Fruit fly (Drosophila melanogaster) whole organism, embryonic: ENCODE results near the gene asf1.

ENCODE experiments used
- Abd-B ChIP-seq: fragments of 200-800 bp; sonication (Bioruptor generic); optimal IDR thresholded peaks from 2 replicates; lab custom pipeline; 2018; ENCODE audit warnings: missing biosample characterization, mild to moderate bottlenecking, missing genetic modification characterization, moderate library complexity
- Awh ChIP-seq: fragments of 200-800 bp; sonication (Bioruptor generic); IDR thresholded peaks from 2 replicates; pipeline ENCODE4, ENCODE4 v1.3.6; 2022; ENCODE audit warnings: missing biosample characterization, missing genetic modification characterization
- BEAF-32 ChIP-seq: fragments of 200-800 bp; sonication (Bioruptor generic); optimal IDR thresholded peaks from 3 replicates; lab custom pipeline; 2017; ENCODE audit warnings: missing biosample characterization, missing genetic modification characterization, mild to moderate bottlenecking, moderate library complexity, missing genetic modification reagents
- Bteb2 ChIP-seq: fragments of 200-800 bp; sonication (Bioruptor generic); optimal IDR thresholded peaks from 2 replicates; lab custom pipeline; 2016; ENCODE audit warnings: missing biosample characterization, missing genetic modification characterization
- CG10431 ChIP-seq: fragments of 200-800 bp; sonication (Bioruptor generic); optimal IDR thresholded peaks from 3 replicates; lab custom pipeline; 2018; ENCODE audit warnings: missing biosample characterization, mild to moderate bottlenecking, missing genetic modification characterization
- CG10654 ChIP-seq: fragments of 200-800 bp; sonication (Bioruptor generic); optimal IDR thresholded peaks from 2 replicates; lab custom pipeline; 2016; ENCODE audit warnings: missing biosample characterization, missing genetic modification characterization
- CG13287 ChIP-seq: fragments of 200-800 bp; sonication (Bioruptor generic); IDR thresholded peaks from 2 replicates; pipeline ENCODE4 v1.3.6; 2022; ENCODE audit warnings: missing biosample characterization, missing genetic modification characterization; ENCODE audit not compliant: partially characterized antibody
- CG13424 ChIP-seq: fragments of 200-800 bp; sonication (Bioruptor generic); optimal IDR thresholded peaks from 2 replicates; lab custom pipeline; 2019; ENCODE audit warnings: missing biosample characterization, mild to moderate bottlenecking, missing genetic modification characterization, moderate library complexity
- CG15514 ChIP-seq: fragments of 200-800 bp; sonication (Bioruptor generic); optimal IDR thresholded peaks from 3 replicates; lab custom pipeline; 2017; ENCODE audit warnings: missing biosample characterization, missing genetic modification characterization, mild to moderate bottlenecking, moderate library complexity, missing genetic modification reagents
- CG16779 ChIP-seq: fragments of 200-800 bp; sonication (Bioruptor generic); IDR thresholded peaks from 2 replicates; pipeline ENCODE4 v1.3.6; 2022; ENCODE audit warnings: missing biosample characterization, missing genetic modification characterization
- CG1832 ChIP-seq: fragments of 200-800 bp; sonication (Bioruptor generic); optimal IDR thresholded peaks from 2 replicates; lab custom pipeline; 2017; ENCODE audit warnings: missing biosample characterization, mild to moderate bottlenecking, missing genetic modification characterization, inconsistent platforms
- CG18476 ChIP-seq: fragments of 200-800 bp; sonication (Bioruptor generic); optimal IDR thresholded peaks from 2 replicates; lab custom pipeline; 2016; ENCODE audit warnings: missing biosample characterization, mild to moderate bottlenecking, missing genetic modification characterization
- CG2120 ChIP-seq: fragments of 200-800 bp; sonication (Bioruptor generic); optimal IDR thresholded peaks from 3 replicates; lab custom pipeline; 2016; ENCODE audit warnings: missing biosample characterization, missing genetic modification characterization
- CG30403 ChIP-seq: fragments of 200-800 bp; sonication (Bioruptor generic); optimal IDR thresholded peaks from 3 replicates; lab custom pipeline; 2016; ENCODE audit warnings: missing biosample characterization, missing genetic modification characterization
- CG31441 ChIP-seq: fragments of 200-800 bp; sonication (Bioruptor generic); IDR thresholded peaks from 2 replicates; pipeline ENCODE4 v1.3.6; 2022; ENCODE audit warnings: missing biosample characterization, missing genetic modification characterization
- CG4820 ChIP-seq: fragments of 200-800 bp; sonication (Bioruptor generic); optimal IDR thresholded peaks from 3 replicates; lab custom pipeline; 2016; ENCODE audit warnings: missing biosample characterization, missing genetic modification characterization
- CG4854 ChIP-seq: fragments of 200-800 bp; sonication (Bioruptor generic); optimal IDR thresholded peaks from 2 replicates; lab custom pipeline; 2016; ENCODE audit warnings: missing biosample characterization, missing genetic modification characterization, inconsistent platforms
- CG6654 ChIP-seq: fragments of 200-800 bp; sonication (Bioruptor generic); optimal IDR thresholded peaks from 2 replicates; lab custom pipeline; 2017; ENCODE audit warnings: missing biosample characterization, mild to moderate bottlenecking, missing genetic modification characterization
- CG6683 ChIP-seq: fragments of 200-800 bp; sonication (Bioruptor generic); optimal IDR thresholded peaks from 2 replicates; lab custom pipeline; 2017; ENCODE audit warnings: missing biosample characterization, mild to moderate bottlenecking, missing genetic modification characterization, missing genetic modification reagents
- CG7987 ChIP-seq: fragments of 200-800 bp; sonication (Bioruptor generic); optimal IDR thresholded peaks from 2 replicates; lab custom pipeline; 2018; ENCODE audit warnings: missing biosample characterization, mild to moderate bottlenecking, missing genetic modification characterization, moderate library complexity
- CG9727 ChIP-seq: fragments of 200-800 bp; sonication (Bioruptor generic); optimal IDR thresholded peaks from 3 replicates; lab custom pipeline; 2017; ENCODE audit warnings: missing biosample characterization, mild to moderate bottlenecking, missing genetic modification characterization
- CTCF ChIP-seq: fragments of 200-800 bp; sonication (Bioruptor generic); optimal IDR thresholded peaks from 2 replicates; lab custom pipeline; 2017; ENCODE audit warnings: missing biosample characterization, mild to moderate bottlenecking, missing genetic modification characterization, moderate library complexity
- CoRest ChIP-seq: fragments of 200-800 bp; sonication (Bioruptor generic); optimal IDR thresholded peaks from 3 replicates; lab custom pipeline; 2018; ENCODE audit warnings: missing biosample characterization, mild to moderate bottlenecking, missing genetic modification characterization, moderate library complexity
- Dad ChIP-seq: fragments of 200-800 bp; sonication (Bioruptor generic); optimal IDR thresholded peaks from 3 replicates; lab custom pipeline; 2016; ENCODE audit warnings: missing biosample characterization, missing genetic modification characterization
- Gug ChIP-seq: fragments of 200-800 bp; sonication (Bioruptor generic); IDR thresholded peaks from 4 replicates; pipeline ENCODE4 v1.3.6; 2022; ENCODE audit warnings: missing biosample characterization, missing genetic modification characterization
- HLH3B ChIP-seq: fragments of 200-800 bp; sonication (Bioruptor generic); IDR thresholded peaks from 2 replicates; pipeline ENCODE4 v1.3.6; 2022; ENCODE audit warnings: missing biosample characterization, missing genetic modification characterization
- Hr39 ChIP-seq: fragments of >200 bp; optimal IDR thresholded peaks from 2 replicates; lab custom pipeline; 2017
- Mes4 ChIP-seq: fragments of 200-800 bp; sonication (Bioruptor generic); optimal IDR thresholded peaks from 2 replicates; lab custom pipeline; 2016; ENCODE audit warnings: missing biosample characterization, missing genetic modification characterization
- Myb ChIP-seq: fragments of 200-800 bp; sonication (Bioruptor generic); optimal IDR thresholded peaks from 2 replicates; lab custom pipeline; 2016; ENCODE audit warnings: missing biosample characterization, missing genetic modification characterization
- Oli ChIP-seq: fragments of 200-800 bp; sonication (Bioruptor generic); optimal IDR thresholded peaks from 2 replicates; lab custom pipeline; 2018; ENCODE audit warnings: missing biosample characterization, mild to moderate bottlenecking, missing genetic modification characterization, moderate library complexity
- Trl ChIP-seq, 3 experiments: fragments of >200 bp in 2 of 3; fragments of 200-800 bp in 1 of 3; sonication (Bioruptor generic) in 1 of 3; optimal IDR thresholded peaks; 2 replicates in 1 of 3; 3 replicates in 2 of 3; lab custom pipeline; 2016 to 2017; ENCODE audit warnings: missing biosample characterization in 1 of 3, missing genetic modification characterization in 1 of 3
- Usf ChIP-seq: fragments of 200-800 bp; sonication (Bioruptor generic); optimal IDR thresholded peaks from 2 replicates; lab custom pipeline; 2017; ENCODE audit warnings: missing genotype, missing biosample characterization, missing genetic modification characterization
- Vsx1 ChIP-seq: fragments of 200-800 bp; sonication (Bioruptor generic); optimal IDR thresholded peaks from 2 replicates; lab custom pipeline; 2017; ENCODE audit warnings: missing biosample characterization, mild to moderate bottlenecking, missing genetic modification characterization, missing genetic modification reagents
- YL-1 ChIP-seq: fragments of 200-800 bp; sonication (Bioruptor generic); optimal IDR thresholded peaks from 3 replicates; lab custom pipeline; 2017; ENCODE audit warnings: missing biosample characterization, mild to moderate bottlenecking, missing genetic modification characterization
- cg ChIP-seq: fragments of 200-800 bp; sonication (Bioruptor generic); optimal IDR thresholded peaks from 3 replicates; lab custom pipeline; 2019; ENCODE audit warnings: missing biosample characterization, mild to moderate bottlenecking, missing genetic modification characterization, moderate library complexity
- da ChIP-seq: fragments of 200-800 bp; sonication (Bioruptor generic); optimal IDR thresholded peaks from 2 replicates; lab custom pipeline; 2016; ENCODE audit warnings: missing biosample characterization, missing genetic modification characterization
- emc ChIP-seq: fragments of 200-800 bp; sonication (Bioruptor generic); optimal IDR thresholded peaks from 2 replicates; lab custom pipeline; 2016; ENCODE audit warnings: missing biosample characterization, missing genetic modification characterization
- eyg ChIP-seq: fragments of 200-800 bp; sonication (Bioruptor generic); optimal IDR thresholded peaks from 3 replicates; lab custom pipeline; 2016; ENCODE audit warnings: missing biosample characterization, missing genetic modification characterization
- fd102C ChIP-seq: fragments of 200-800 bp; sonication (Bioruptor generic); optimal IDR thresholded peaks from 2 replicates; lab custom pipeline; 2018; ENCODE audit warnings: missing biosample characterization, mild to moderate bottlenecking, missing genetic modification characterization, moderate library complexity
- fru ChIP-seq: fragments of >200 bp; optimal IDR thresholded peaks from 2 replicates; lab custom pipeline; 2017
- lmd ChIP-seq: fragments of 200-800 bp; sonication (Bioruptor generic); IDR thresholded peaks from 2 replicates; pipeline ENCODE4 v1.3.6; 2022; ENCODE audit warnings: missing biosample characterization, missing genetic modification characterization
- lola ChIP-seq, 3 experiments: fragments of >200 bp in 2 of 3; fragments of 200-800 bp in 1 of 3; sonication (Bioruptor generic) in 1 of 3; optimal IDR thresholded peaks; 2 replicates each; lab custom pipeline; 2017 to 2019; ENCODE audit warnings: missing biosample characterization in 3 of 3, missing genetic modification characterization in 3 of 3, mild to moderate bottlenecking in 1 of 3, moderate library complexity in 1 of 3
- lov ChIP-seq, 2 experiments: fragments of 200-800 bp in 1 of 2; fragments of >200 bp in 1 of 2; sonication (Bioruptor generic) in 1 of 2; IDR thresholded peaks in 1 of 2; optimal IDR thresholded peaks in 1 of 2; 2 replicates in 1 of 2; 3 replicates in 1 of 2; pipeline versions ENCODE4 v1.3.6 to Lab custom; 2017 to 2022; ENCODE audit warnings: missing biosample characterization in 1 of 2, missing genetic modification characterization in 1 of 2
- peb ChIP-seq: fragments of 200-800 bp; sonication (Bioruptor generic); IDR thresholded peaks from 2 replicates; pipeline ENCODE4 v1.3.6; 2022; ENCODE audit warnings: missing biosample characterization, missing genetic modification characterization
- pros ChIP-seq: fragments of 200-800 bp; sonication (Bioruptor generic); optimal IDR thresholded peaks from 3 replicates; lab custom pipeline; 2019; ENCODE audit warnings: missing biosample characterization, mild to moderate bottlenecking, missing genetic modification characterization, moderate library complexity
- seq ChIP-seq: fragments of 200-800 bp; sonication (Bioruptor generic); IDR thresholded peaks from 2 replicates; pipeline ENCODE4 v1.3.6; 2022; ENCODE audit warnings: missing biosample characterization, missing genetic modification characterization
- sna ChIP-seq: fragments of 200-800 bp; sonication (Bioruptor generic); IDR thresholded peaks from 2 replicates; pipeline ENCODE4 v1.3.6; 2022; ENCODE audit warnings: missing biosample characterization, missing genetic modification characterization; ENCODE audit not compliant: partially characterized antibody
- trem ChIP-seq: fragments of 200-800 bp; optimal IDR thresholded peaks from 3 replicates; lab custom pipeline; 2019; ENCODE audit warnings: missing biosample characterization, mild to moderate bottlenecking, missing genetic modification characterization, moderate library complexity

The asf1 gene

dm6 chr3L:19632766-19633632 lies 14.3 kb downstream of the asf1 start (continued):
- peak; percentile 57 for TF ChIP-seq Usf (GFP tag; lab: Kevin White, UChicago)
- peak; percentile 14 for TF ChIP-seq Abd-B (GFP tag; lab: Kevin White, UChicago)
- no peak for TF ChIP-seq YL-1 (GFP tag; lab: Kevin White, UChicago)
- peak; percentile 34 for TF ChIP-seq CG30403
- no peak for TF ChIP-seq Mes4 (GFP tag; lab: Kevin White, UChicago)
- TF ChIP-seq CG15514 (GFP tag; lab: Kevin White, UChicago), result peak; percentile 64
- TF ChIP-seq pros (GFP tag; lab: Kevin White, UChicago), result no peak
- no peak for TF ChIP-seq CG6654
- TF ChIP-seq Myb (GFP tag; lab: Kevin White, UChicago), result peak; percentile 4
- TF ChIP-seq eyg (GFP tag; lab: Kevin White, UChicago), result no peak
- peak; percentile 89 for TF ChIP-seq CG2120 (GFP tag; lab: Kevin White, UChicago)
- TF ChIP-seq cg, result peak; percentile 91
- no peak for TF ChIP-seq trem (tag; lab: Kevin White, UChicago)
- peak; percentile 18 for TF ChIP-seq Bteb2 (GFP tag; lab: Kevin White, UChicago)
- TF ChIP-seq CG13424 (tag; lab: Kevin White, UChicago), result peak; percentile 56
- peak; percentile 38; the same call in 1 of the 2 replicates for TF ChIP-seq CG13287 (GFP tag; lab: Robert Waterston, UW)
- peak; percentile 69 for TF ChIP-seq HLH3B (GFP tag; lab: Robert Waterston, UW)
- no peak for TF ChIP-seq lola (GFP tag; optimal IDR thresholded peaks at IDR 0.05; lab: Kevin White, UChicago)
- TF ChIP-seq Awh (GFP tag; lab: Robert Waterston, UW), result 0 out of 2 replicates have a peak, but pooled peaks have one; percentile 19
- TF ChIP-seq Oli, result no peak
- no peak for TF ChIP-seq BEAF-32 (GFP tag; lab: Kevin White, UChicago)
- no peak; the same call in 1 of the 2 replicates for TF ChIP-seq sna
- TF ChIP-seq Gug (GFP tag; lab: Robert Waterston, UW), result peak; percentile 74; the same call in 3 of the 4 replicates
- TF ChIP-seq CoRest, result peak; percentile 68
- peak; percentile 74 for TF ChIP-seq lmd (GFP tag; lab: Robert Waterston, UW)
- TF ChIP-seq Hr39 (lab: Kevin White, UChicago), result no peak
- no peak for TF ChIP-seq emc (GFP tag; lab: Kevin White, UChicago)
- TF ChIP-seq CG1832 (GFP tag; lab: Kevin White, UChicago), result no peak
- peak; percentile 3 for TF ChIP-seq Vsx1 (GFP tag; lab: Kevin White, UChicago)
- peak; percentile 59; the same call in 1 of the 2 replicates for TF ChIP-seq CG16779 (GFP tag; lab: Robert Waterston, UW)
- TF ChIP-seq lov (optimal IDR thresholded peaks at IDR 0.05; lab: Kevin White, UChicago), result no peak
- TF ChIP-seq lov (GFP tag; IDR thresholded peaks at IDR 0.05; lab: Robert Waterston, UW), result no peak
- TF ChIP-seq Trl (optimal IDR thresholded peaks at IDR 0.05; lab: Kevin White, UChicago), result peak; percentile 71 to 79
- TF ChIP-seq Trl (GFP tag; optimal IDR thresholded peaks at IDR 0.05; lab: Kevin White, UChicago), result no peak
- peak; percentile 10 for TF ChIP-seq CG7987 (GFP tag; lab: Kevin White, UChicago)
- TF ChIP-seq CTCF, result no peak
- TF ChIP-seq fru (lab: Kevin White, UChicago), result no peak
- TF ChIP-seq CG9727 (GFP tag; lab: Kevin White, UChicago), result peak; percentile 70
- TF ChIP-seq da (GFP tag; lab: Kevin White, UChicago), result no peak
- TF ChIP-seq CG10654, result peak; percentile 41
- peak; percentile 48 for TF ChIP-seq CG4854 (GFP tag; lab: Kevin White, UChicago)
- TF ChIP-seq CG31441 (GFP tag; lab: Robert Waterston, UW), result peak; percentile 42
- no peak for TF ChIP-seq fd102C (GFP tag; lab: Kevin White, UChicago)
- TF ChIP-seq CG10431 (GFP tag; lab: Kevin White, UChicago), result no peak
- TF ChIP-seq CG4820 (GFP tag; lab: Kevin White, UChicago), result peak; percentile 16
- no peak for TF ChIP-seq peb
- 0 out of 2 replicates have a peak, but pooled peaks have one; percentile 54 for TF ChIP-seq seq (GFP tag; lab: Robert Waterston, UW)
- peak; percentile 20 for TF ChIP-seq CG18476 (GFP tag; lab: Kevin White, UChicago)
- no peak for TF ChIP-seq Dad
- TF ChIP-seq CG6683 (GFP tag; lab: Kevin White, UChicago), result no peak
